Worm (Caenorhabditis elegans): Measurements from ENCODE around the gene Y17G9B.8.

Y17G9B.8 gene

DNA sequence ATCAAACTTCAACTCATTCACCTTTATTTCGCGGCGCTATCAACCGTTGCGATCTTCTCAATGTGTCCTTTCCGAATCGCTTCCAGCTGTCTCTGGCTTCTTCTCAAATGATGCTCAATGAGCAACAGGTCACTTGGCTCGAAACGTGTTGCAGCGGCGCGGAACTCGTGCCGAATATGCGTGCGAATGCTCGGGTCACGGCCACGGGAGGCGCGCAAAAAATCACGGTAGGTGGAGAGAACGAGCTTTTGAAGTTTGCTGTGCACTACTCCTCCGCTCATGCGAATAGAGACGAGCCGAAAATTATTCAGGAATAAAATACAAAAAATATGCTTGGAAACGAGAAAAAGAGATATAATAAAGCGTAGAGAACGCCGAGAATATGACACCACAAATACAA is 48.2 kb downstream of the Y17G9B.8 start, which contains the start of gene cif-1:
Gene cif-1 (minus strand): TSS at position 297 of the 400 bp plus-strand sequence.
- TF ChIP-seq ctbp-1 (GFP tag; IDR thresholded peaks at IDR 0.05): no peak
- peak; percentile 61 for TF ChIP-seq set-16 (GFP tag; IDR thresholded peaks at IDR 0.05)
- 0 out of 2 replicates have a peak, but pooled peaks have one; percentile 16 for TF ChIP-seq arid-1 (GFP tag; conservative IDR thresholded peaks at IDR 0.05)
- 0 out of 4 replicates have a peak, but pooled peaks of 1 of the 2 experiments have one; percentile 3 for TF ChIP-seq madf-5 (GFP tag; IDR thresholded peaks at IDR 0.05)
- 0 out of 2 replicates have a peak, but pooled peaks have one; percentile 8 for TF ChIP-seq lin-38 (GFP tag; IDR thresholded peaks at IDR 0.05)

All from whole organism, L4 larva.